Worm (Caenorhabditis elegans): Measurements from ENCODE around the gene K02A6.2.

The K02A6.2 gene

DNA sequence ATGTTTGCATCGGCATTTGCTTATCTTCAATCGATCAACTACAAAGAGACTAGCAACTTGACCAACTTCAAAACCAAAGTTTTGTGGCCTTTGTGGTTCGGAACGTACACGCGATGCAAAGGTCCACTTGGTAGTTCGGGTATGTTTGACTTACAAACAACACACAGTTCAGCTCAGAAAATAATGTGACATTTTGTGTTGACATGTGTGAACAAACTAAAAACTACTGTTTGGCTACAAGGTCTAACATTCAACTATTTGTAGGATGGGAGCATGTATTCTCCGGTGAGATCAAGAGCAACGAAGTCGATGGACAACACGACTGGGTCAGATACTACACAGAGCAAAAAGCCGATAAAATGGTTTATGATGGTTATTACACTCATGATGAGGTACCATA lies 22.3 kb upstream of the K02A6.2 start:
- TF ChIP-seq hmbx-1 (tag; optimal IDR thresholded peaks at IDR 0.05): no peak
- no peak for TF ChIP-seq ceh-13 (GFP tag; optimal IDR thresholded peaks at IDR 0.05)
- TF ChIP-seq ama-1 (optimal IDR thresholded peaks at IDR 0.05): no peak
- TF ChIP-seq tbx-37 (GFP tag; conservative IDR thresholded peaks at IDR 0.05): no peak
- TF ChIP-seq aly-1 (tag; optimal IDR thresholded peaks at IDR 0.05): no peak
- TF ChIP-seq hmg-4 (GFP tag; optimal IDR thresholded peaks at IDR 0.05): no peak
- TF ChIP-seq tra-4 (tag; optimal IDR thresholded peaks at IDR 0.05): no peak
- no peak for TF ChIP-seq pes-1 (GFP tag; IDR thresholded peaks at IDR 0.05)
- no peak for TF ChIP-seq hnd-1 (tag; optimal IDR thresholded peaks at IDR 0.05)
- TF ChIP-seq tbx-11 (GFP tag; IDR thresholded peaks at IDR 0.05): no peak

DNA sequence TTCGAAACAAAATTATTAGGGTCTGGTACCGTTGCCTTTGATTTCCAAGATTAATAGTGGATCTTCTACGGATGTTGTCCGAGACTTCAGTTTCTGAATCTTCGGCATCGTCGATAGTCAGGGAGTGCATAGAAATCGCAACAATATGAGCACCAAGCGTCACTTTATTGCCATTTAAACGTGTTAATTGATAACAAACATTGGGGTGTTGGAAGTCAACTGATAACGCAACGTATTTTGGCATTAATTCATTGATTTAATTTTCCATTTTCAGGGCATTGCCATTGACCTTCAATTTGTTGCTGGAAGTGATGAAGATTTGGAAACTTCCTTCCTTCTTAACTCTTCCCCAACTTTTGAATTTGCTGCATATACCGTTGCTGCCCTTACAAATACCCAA lies 21.3 kb upstream of the K02A6.2 start, which contains the start of gene kqt-2:
Gene kqt-2 (minus strand): TSS at position 244 of the 400 bp plus-strand sequence.
- TF ChIP-seq ets-7 (tag; optimal IDR thresholded peaks at IDR 0.05): no peak
- TF ChIP-seq scrt-1 (GFP tag; IDR thresholded peaks at IDR 0.05): no peak
- TF ChIP-seq pes-1 (GFP tag; IDR thresholded peaks at IDR 0.05): no peak
- TF ChIP-seq aly-1 (tag; optimal IDR thresholded peaks at IDR 0.05): no peak
- no peak for TF ChIP-seq B0310.2 (tag; optimal IDR thresholded peaks at IDR 0.05)
- TF ChIP-seq hnd-1 (tag; optimal IDR thresholded peaks at IDR 0.05): no peak
- no peak for TF ChIP-seq hmbx-1 (tag; optimal IDR thresholded peaks at IDR 0.05)
- TF ChIP-seq sea-1 (GFP tag; conservative IDR thresholded peaks at IDR 0.05): no peak
- TF ChIP-seq tbx-37 (GFP tag; conservative IDR thresholded peaks at IDR 0.05): no peak
- no peak for TF ChIP-seq tbx-11 (GFP tag; IDR thresholded peaks at IDR 0.05)
- TF ChIP-seq flt-1 (GFP tag; IDR thresholded peaks at IDR 0.05): no peak
- TF ChIP-seq tra-4 (tag; optimal IDR thresholded peaks at IDR 0.05): no peak
- no peak for TF ChIP-seq ceh-13 (GFP tag; optimal IDR thresholded peaks at IDR 0.05)
- TF ChIP-seq ceh-36 (tag; optimal IDR thresholded peaks at IDR 0.05): no peak

DNA sequence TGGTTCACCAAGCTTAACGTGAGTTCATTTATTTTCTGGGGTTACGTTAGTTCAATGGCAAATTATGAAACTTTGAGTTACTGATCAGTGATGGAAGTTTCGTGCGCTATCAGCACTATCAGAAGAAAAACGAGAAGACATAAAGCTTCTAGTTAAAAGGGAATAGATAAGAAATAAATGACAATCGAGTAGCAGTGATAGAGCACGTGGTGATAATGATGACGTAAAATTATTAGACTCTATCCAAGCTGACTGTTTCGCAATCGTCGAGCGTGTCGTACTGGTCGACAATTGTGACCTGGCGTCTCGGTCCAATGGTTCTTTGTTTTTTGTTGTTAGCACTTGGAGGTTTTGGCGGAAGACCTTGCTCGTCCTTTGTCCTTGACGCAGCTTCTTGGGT lies 18.3 kb upstream of the K02A6.2 start:
- TF ChIP-seq tra-4 (tag; optimal IDR thresholded peaks at IDR 0.05) (no peak), hmg-4 (GFP tag; optimal IDR thresholded peaks at IDR 0.05) (no peak), tbx-11 (GFP tag; IDR thresholded peaks at IDR 0.05) (no peak), F13C5.2 (tag; optimal IDR thresholded peaks at IDR 0.05) (no peak), ets-7 (tag; optimal IDR thresholded peaks at IDR 0.05) (no peak), hnd-1 (tag; optimal IDR thresholded peaks at IDR 0.05) (no peak), ceh-13 (GFP tag; optimal IDR thresholded peaks at IDR 0.05) (no peak), sea-1 (GFP tag; conservative IDR thresholded peaks at IDR 0.05) (no peak), scrt-1 (GFP tag; IDR thresholded peaks at IDR 0.05) (no peak), pes-1 (GFP tag; IDR thresholded peaks at IDR 0.05) (no peak), ceh-36 (tag; optimal IDR thresholded peaks at IDR 0.05) (no peak), aly-1 (tag; optimal IDR thresholded peaks at IDR 0.05) (no peak), flt-1 (GFP tag; IDR thresholded peaks at IDR 0.05) (no peak), B0310.2 (tag; optimal IDR thresholded peaks at IDR 0.05) (no peak), tbx-37 (GFP tag; conservative IDR thresholded peaks at IDR 0.05) (no peak)

DNA sequence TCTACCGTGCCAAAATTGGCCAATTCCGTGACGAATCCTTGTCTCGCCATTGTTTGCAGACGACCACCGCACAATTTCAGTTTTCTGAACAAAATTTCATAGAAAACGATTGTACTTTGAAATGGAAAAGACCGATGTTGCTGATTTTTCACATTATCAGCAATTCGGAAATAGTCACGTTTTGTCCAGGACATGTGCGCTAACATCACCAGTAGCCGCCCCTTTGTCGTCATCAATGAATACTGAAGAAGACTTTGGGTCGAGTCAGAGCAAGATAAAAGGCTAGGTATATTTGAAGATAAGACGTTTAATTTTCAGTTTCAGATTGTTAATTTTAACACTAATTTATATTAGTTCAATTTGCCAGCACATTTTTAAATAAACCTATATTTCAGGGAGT lies 17.1 kb upstream of the K02A6.2 start, which contains the start of gene endu-2:
Gene endu-2 (plus strand): TSS at position 396 of the 400 bp plus-strand sequence.
- no peak for TF ChIP-seq hnd-1 (tag; optimal IDR thresholded peaks at IDR 0.05)
- no peak for TF ChIP-seq ets-7 (tag; optimal IDR thresholded peaks at IDR 0.05)
- no peak for TF ChIP-seq scrt-1 (GFP tag; IDR thresholded peaks at IDR 0.05)
- no peak for TF ChIP-seq pes-1 (GFP tag; IDR thresholded peaks at IDR 0.05)
- no peak for TF ChIP-seq hmbx-1 (tag; optimal IDR thresholded peaks at IDR 0.05)
- TF ChIP-seq tbx-37 (GFP tag; conservative IDR thresholded peaks at IDR 0.05): no peak
- no peak for TF ChIP-seq B0310.2 (tag; optimal IDR thresholded peaks at IDR 0.05)
- TF ChIP-seq flt-1 (GFP tag; IDR thresholded peaks at IDR 0.05): no peak
- no peak for TF ChIP-seq aly-1 (tag; optimal IDR thresholded peaks at IDR 0.05)
- no peak for TF ChIP-seq tra-4 (tag; optimal IDR thresholded peaks at IDR 0.05)
- TF ChIP-seq ceh-36 (tag; optimal IDR thresholded peaks at IDR 0.05): no peak
- TF ChIP-seq ceh-13 (GFP tag; optimal IDR thresholded peaks at IDR 0.05): no peak
- no peak for TF ChIP-seq hmg-4 (GFP tag; optimal IDR thresholded peaks at IDR 0.05)
- TF ChIP-seq ama-1 (optimal IDR thresholded peaks at IDR 0.05): no peak

DNA sequence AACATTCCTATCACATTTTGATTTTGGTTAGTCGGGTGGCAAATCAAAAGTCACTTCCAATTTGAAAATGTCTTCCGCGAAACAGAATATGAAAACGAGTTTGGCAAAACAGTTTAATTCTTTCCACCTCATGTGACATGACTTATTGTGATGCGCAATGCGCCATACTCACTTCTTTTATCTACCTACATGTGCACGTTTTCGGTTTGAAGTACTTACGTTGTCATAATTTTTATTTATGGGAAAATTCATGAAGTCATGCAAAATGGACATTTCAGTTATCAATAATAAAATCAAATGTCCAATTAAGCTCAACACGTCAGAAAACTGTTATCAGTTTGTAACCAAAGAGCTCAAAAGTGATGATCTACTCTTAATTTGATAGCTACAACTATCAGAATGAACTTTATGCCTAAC lies 13.8 kb upstream of the K02A6.2 start:
- TF ChIP-seq tbx-37 (GFP tag; conservative IDR thresholded peaks at IDR 0.05) (no peak), tbx-11 (GFP tag; IDR thresholded peaks at IDR 0.05) (no peak), flt-1 (GFP tag; IDR thresholded peaks at IDR 0.05) (no peak), ets-7 (tag; optimal IDR thresholded peaks at IDR 0.05) (no peak), B0310.2 (tag; optimal IDR thresholded peaks at IDR 0.05) (no peak), tra-4 (tag; optimal IDR thresholded peaks at IDR 0.05) (no peak), hmg-4 (GFP tag; optimal IDR thresholded peaks at IDR 0.05) (no peak), hmbx-1 (tag; optimal IDR thresholded peaks at IDR 0.05) (no peak), ceh-36 (tag; optimal IDR thresholded peaks at IDR 0.05) (no peak), aly-1 (tag; optimal IDR thresholded peaks at IDR 0.05) (no peak), F13C5.2 (tag; optimal IDR thresholded peaks at IDR 0.05) (no peak), hnd-1 (tag; optimal IDR thresholded peaks at IDR 0.05) (no peak)

DNA sequence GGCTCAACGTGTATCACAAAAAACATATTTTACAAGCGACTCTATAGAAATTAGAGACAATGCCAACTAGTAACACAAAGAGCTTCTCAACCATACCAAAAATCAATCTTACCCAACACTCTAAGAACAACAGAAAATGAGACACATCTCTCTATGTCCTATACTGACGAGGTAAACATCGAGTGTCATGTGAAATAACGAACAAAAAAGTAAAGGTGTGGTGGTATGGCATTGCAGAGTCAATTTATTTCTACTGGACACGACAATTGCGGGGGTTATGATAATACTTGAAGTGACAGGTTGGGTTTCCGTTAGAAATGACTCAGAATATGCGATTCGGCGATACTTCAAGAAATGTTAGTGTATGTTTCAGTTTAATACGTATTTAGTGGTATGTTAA lies 11.7 kb upstream of the K02A6.2 start:
- TF ChIP-seq hmg-4 (GFP tag; optimal IDR thresholded peaks at IDR 0.05) (no peak), pes-1 (GFP tag; IDR thresholded peaks at IDR 0.05) (no peak), sea-1 (GFP tag; conservative IDR thresholded peaks at IDR 0.05) (no peak), hnd-1 (tag; optimal IDR thresholded peaks at IDR 0.05) (no peak), ets-7 (tag; optimal IDR thresholded peaks at IDR 0.05) (no peak), tbx-37 (GFP tag; conservative IDR thresholded peaks at IDR 0.05) (no peak), B0310.2 (tag; optimal IDR thresholded peaks at IDR 0.05) (no peak), hmbx-1 (tag; optimal IDR thresholded peaks at IDR 0.05) (no peak), flt-1 (GFP tag; IDR thresholded peaks at IDR 0.05) (no peak), F13C5.2 (tag; optimal IDR thresholded peaks at IDR 0.05) (no peak)

DNA sequence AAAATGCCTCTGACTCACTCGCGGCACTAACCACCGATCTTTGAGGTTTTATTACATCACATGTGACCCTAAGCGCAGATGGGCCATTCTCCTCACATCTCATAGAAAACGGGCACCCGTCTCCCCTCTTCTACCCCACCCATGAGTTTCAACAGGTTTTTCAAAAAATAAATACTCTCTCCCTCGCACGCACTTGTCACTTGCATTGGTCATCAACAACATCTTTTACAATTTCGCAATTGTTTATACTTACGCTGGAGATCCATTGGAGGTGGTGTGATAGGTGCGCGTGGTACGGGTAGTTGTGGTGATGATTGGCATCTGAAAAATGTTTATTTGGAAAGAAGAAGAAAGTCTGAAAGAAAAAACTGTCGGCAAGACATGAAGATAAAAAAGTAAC lies 11.2 kb upstream of the K02A6.2 start, which contains the start of gene M60.4:
Gene M60.4 (minus strand): TSS at position 321 of the 400 bp plus-strand sequence.
- TF ChIP-seq hmg-4 (GFP tag; optimal IDR thresholded peaks at IDR 0.05): no peak
- no peak for TF ChIP-seq B0310.2 (tag; optimal IDR thresholded peaks at IDR 0.05)
- TF ChIP-seq aly-1 (tag; optimal IDR thresholded peaks at IDR 0.05): no peak
- no peak for TF ChIP-seq ets-7 (tag; optimal IDR thresholded peaks at IDR 0.05)
- TF ChIP-seq tra-4 (tag; optimal IDR thresholded peaks at IDR 0.05): no peak
- no peak for TF ChIP-seq flt-1 (GFP tag; IDR thresholded peaks at IDR 0.05)
- no peak for TF ChIP-seq scrt-1 (GFP tag; IDR thresholded peaks at IDR 0.05)
- no peak for TF ChIP-seq tbx-37 (GFP tag; conservative IDR thresholded peaks at IDR 0.05)
- no peak for TF ChIP-seq F13C5.2 (tag; optimal IDR thresholded peaks at IDR 0.05)
- no peak for TF ChIP-seq ama-1 (optimal IDR thresholded peaks at IDR 0.05)
- TF ChIP-seq ceh-13 (GFP tag; optimal IDR thresholded peaks at IDR 0.05): no peak
- TF ChIP-seq sea-1 (GFP tag; conservative IDR thresholded peaks at IDR 0.05): no peak
- no peak for TF ChIP-seq tbx-11 (GFP tag; IDR thresholded peaks at IDR 0.05)
- TF ChIP-seq hnd-1 (tag; optimal IDR thresholded peaks at IDR 0.05): no peak
- no peak for TF ChIP-seq pes-1 (GFP tag; IDR thresholded peaks at IDR 0.05)
- TF ChIP-seq hmbx-1 (tag; optimal IDR thresholded peaks at IDR 0.05): no peak
- no peak for TF ChIP-seq ceh-36 (tag; optimal IDR thresholded peaks at IDR 0.05)

All from whole organism, early embryonic.